Worm (Caenorhabditis elegans): ENCODE measurements around the gene F41B4.2.

DNA sequence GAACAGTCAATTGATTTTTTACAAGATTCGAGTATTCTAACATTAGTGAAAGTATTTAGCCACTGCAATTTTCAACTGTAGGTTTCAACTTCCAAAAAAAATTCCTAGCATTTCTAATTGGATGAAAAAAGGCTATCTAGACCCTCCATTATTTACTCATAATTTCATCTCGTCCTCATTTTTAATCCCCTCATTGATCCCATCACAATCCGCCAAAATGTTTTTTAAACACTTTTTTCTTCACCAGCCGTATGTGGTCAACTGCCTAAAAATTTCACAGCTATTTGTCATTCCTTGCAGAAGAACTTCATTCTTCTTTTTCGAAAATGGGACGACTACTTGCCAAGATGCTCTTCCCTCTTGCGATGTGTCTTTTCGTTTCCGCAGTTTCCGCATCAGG is 18.3 kb upstream of the F41B4.2 start, which contains the start of gene rig-3:
- TF ChIP-seq mep-1 (tag; optimal IDR thresholded peaks at IDR 0.05) (no peak), elt-3 (tag; optimal IDR thresholded peaks at IDR 0.05) (no peak), ceh-83 (GFP tag; optimal IDR thresholded peaks at IDR 0.05) (no peak)
